Worm (Caenorhabditis elegans) whole organism, L3 larva: ENCODE results near the gene T22E5.1.

Source experiments
- R02D3.7 ChIP-seq: fragments of 150-350 bp; optimal IDR thresholded peaks from 2 replicates; lab custom pipeline; 2014; ENCODE audit warnings: missing biosample characterization, missing genetic modification characterization
- aly-2 ChIP-seq: fragments of 150-350 bp; optimal IDR thresholded peaks from 2 replicates; lab custom pipeline; 2014; ENCODE audit warnings: missing biosample characterization, missing genetic modification characterization
- nhr-237 ChIP-seq: fragments of 150-350 bp; optimal IDR thresholded peaks from 2 replicates; lab custom pipeline; 2014; ENCODE audit warnings: missing biosample characterization, missing genetic modification characterization
- ztf-11 ChIP-seq: fragments of 150-350 bp; optimal IDR thresholded peaks from 2 replicates; lab custom pipeline; 2014; ENCODE audit warnings: missing biosample characterization, missing genetic modification characterization

DNA sequence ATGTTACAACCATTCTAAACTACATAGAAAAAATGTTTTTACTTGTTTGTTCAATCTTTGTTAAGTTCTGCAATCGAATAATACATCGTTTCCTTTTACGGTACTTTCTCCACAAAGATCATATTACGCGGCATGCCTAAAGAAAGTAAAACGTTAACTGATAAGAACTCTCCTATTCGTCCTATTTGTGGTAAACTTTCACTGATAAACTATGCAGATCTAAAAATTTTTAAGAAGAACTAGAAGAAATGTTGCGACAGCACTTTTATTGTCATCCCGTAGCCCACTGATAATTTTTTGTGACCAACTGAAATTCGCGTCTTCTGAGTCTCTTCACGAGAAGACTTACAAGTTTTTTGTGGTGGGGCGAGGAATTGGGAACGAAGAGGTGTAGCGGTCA, 14.5 kb downstream of the T22E5.1 start:
- TF ChIP-seq R02D3.7 (no peak), ztf-11 (tag; lab: Kevin White, UChicago) (no peak), aly-2 (tag; lab: Kevin White, UChicago) (no peak), nhr-237 (tag; lab: Kevin White, UChicago) (no peak)
